Fruit fly (Drosophila melanogaster): ENCODE measurements around the gene CG18249.

The CG18249 gene

dm6 chr3R:8233370-8233773 is 13.4 kb downstream of the CG18249 start, which contains the start of gene PolI (continued):
- TF ChIP-seq CG17186 (GFP tag; optimal IDR thresholded peaks at IDR 0.05): no peak
- TF ChIP-seq Kr (GFP tag; optimal IDR thresholded peaks at IDR 0.05): no peak
- TF ChIP-seq grau (tag; optimal IDR thresholded peaks at IDR 0.05): peak; percentile 12
- peak; percentile 29 for TF ChIP-seq gfzf (GFP tag; optimal IDR thresholded peaks at IDR 0.05)
- TF ChIP-seq Spps (tag; optimal IDR thresholded peaks at IDR 0.05): no peak
- TF ChIP-seq Dad (GFP tag; optimal IDR thresholded peaks at IDR 0.05): no peak
- TF ChIP-seq CG15514 (GFP tag; optimal IDR thresholded peaks at IDR 0.05): peak; percentile 80
- TF ChIP-seq chif (GFP tag; optimal IDR thresholded peaks at IDR 0.05): peak in 1 of 2 experiments; percentile 13
- TF ChIP-seq stwl (tag; optimal IDR thresholded peaks at IDR 0.05): peak; percentile 72
- TF ChIP-seq fd64A (GFP tag; optimal IDR thresholded peaks at IDR 0.05): no peak
- no peak for TF ChIP-seq D (optimal IDR thresholded peaks at IDR 0.05)
- TF ChIP-seq D (GFP tag; optimal IDR thresholded peaks at IDR 0.05): no peak
- no peak for TF ChIP-seq Optix (GFP tag; IDR thresholded peaks at IDR 0.05)
- TF ChIP-seq dpn (GFP tag; optimal IDR thresholded peaks at IDR 0.05): peak in 1 of 2 experiments; percentile 23
- peak; percentile 60 for TF ChIP-seq CG15601 (tag; optimal IDR thresholded peaks at IDR 0.05)
- no peak for TF ChIP-seq toy (GFP tag; IDR thresholded peaks at IDR 0.05)
- no peak for TF ChIP-seq Awh (GFP tag; IDR thresholded peaks at IDR 0.05)
- TF ChIP-seq CkIIα-i1 (GFP tag; IDR thresholded peaks at IDR 0.05): no peak
- peak; percentile 1 for TF ChIP-seq Antp (GFP tag; optimal IDR thresholded peaks at IDR 0.05)
- TF ChIP-seq CG17612 (GFP tag; IDR thresholded peaks at IDR 0.05): no peak
- TF ChIP-seq CG2889 (GFP tag; IDR thresholded peaks at IDR 0.05): no peak
- TF ChIP-seq CG12236 (GFP tag; optimal IDR thresholded peaks at IDR 0.05): no peak
- peak; percentile 22 for TF ChIP-seq CG17568 (GFP tag; optimal IDR thresholded peaks at IDR 0.05)
- peak; percentile 96 for TF ChIP-seq Ets97D (GFP tag; optimal IDR thresholded peaks at IDR 0.05)
- TF ChIP-seq CG9609 (GFP tag; optimal IDR thresholded peaks at IDR 0.05): no peak
- TF ChIP-seq CG10565 (GFP tag; optimal IDR thresholded peaks at IDR 0.05): no peak
- TF ChIP-seq crol (GFP tag; IDR thresholded peaks at IDR 0.05): no peak
- peak; percentile 23 for TF ChIP-seq CG31365 (tag; optimal IDR thresholded peaks at IDR 0.05)
- TF ChIP-seq Max (GFP tag; optimal IDR thresholded peaks at IDR 0.05): no peak
- peak; percentile 64 for TF ChIP-seq BEAF-32 (GFP tag; optimal IDR thresholded peaks at IDR 0.05)
- TF ChIP-seq CG6254 (GFP tag; optimal IDR thresholded peaks at IDR 0.05): no peak
- no peak for TF ChIP-seq pros (GFP tag; optimal IDR thresholded peaks at IDR 0.05)
- TF ChIP-seq CG3065 (GFP tag; optimal IDR thresholded peaks at IDR 0.05): no peak
- TF ChIP-seq CG15011 (GFP tag; optimal IDR thresholded peaks at IDR 0.05): no peak
- no peak for TF ChIP-seq CG1024 (GFP tag; IDR thresholded peaks at IDR 0.05)
- no peak for TF ChIP-seq CG4730 (GFP tag; IDR thresholded peaks at IDR 0.05)
- no peak for TF ChIP-seq Oaz (GFP tag; IDR thresholded peaks at IDR 0.05)
- peak; percentile 95 for TF ChIP-seq ftz-f1 (GFP tag; optimal IDR thresholded peaks at IDR 0.05)
- TF ChIP-seq gcm (GFP tag; optimal IDR thresholded peaks at IDR 0.05): no peak
- peak; percentile 13 for TF ChIP-seq Sin3A (optimal IDR thresholded peaks at IDR 0.05)
- peak; percentile 13 for TF ChIP-seq tin (GFP tag; optimal IDR thresholded peaks at IDR 0.05)
- no peak for TF ChIP-seq hth (optimal IDR thresholded peaks at IDR 0.05)
- TF ChIP-seq mirr (GFP tag; optimal IDR thresholded peaks at IDR 0.05): peak; percentile 22
- no peak for TF ChIP-seq CG8359 (GFP tag; optimal IDR thresholded peaks at IDR 0.05; ENCODE audit: borderline replicate concordance)
- TF ChIP-seq CG8290 (GFP tag; optimal IDR thresholded peaks at IDR 0.05): no peak
- TF ChIP-seq CG8290 (tag; optimal IDR thresholded peaks at IDR 0.05): peak in 1 of 2 experiments; percentile 72
- TF ChIP-seq gro (GFP tag; optimal IDR thresholded peaks at IDR 0.05): peak; percentile 81
- TF ChIP-seq CG8388 (GFP tag; optimal IDR thresholded peaks at IDR 0.05): no peak
- TF ChIP-seq lilli (GFP tag; optimal IDR thresholded peaks at IDR 0.05): peak; percentile 53
- no peak for TF ChIP-seq Drgx (GFP tag; IDR thresholded peaks at IDR 0.05)
- no peak for TF ChIP-seq CG10274 (GFP tag; optimal IDR thresholded peaks at IDR 0.05)
- peak; percentile 42 for TF ChIP-seq Nf-YB (GFP tag; optimal IDR thresholded peaks at IDR 0.05)
- peak; percentile 35 for TF ChIP-seq CG15696 (tag; optimal IDR thresholded peaks at IDR 0.05)
